Worm (Caenorhabditis elegans) whole organism, late embryonic: Measurements from ENCODE around the gene Y14H12B.1.

Experiments used
- C08G9.2 ChIP-seq: sonication (generic microtip); optimal IDR thresholded peaks from 2 replicates; lab custom pipeline; 2016; ENCODE audit warnings: mild to moderate bottlenecking, missing genetic modification characterization, moderate library complexity, missing compliant biosample characterization
- C38D4.7 ChIP-seq: fragments of 200-800 bp; sonication (Bioruptor generic); optimal IDR thresholded peaks from 2 replicates; lab custom pipeline; 2018; ENCODE audit warnings: mild to moderate bottlenecking, missing genetic modification characterization, moderate library complexity, missing compliant biosample characterization
- F13H6.1 ChIP-seq: sonication (generic microtip); optimal IDR thresholded peaks from 2 replicates; lab custom pipeline; 2016; ENCODE audit warnings: missing genetic modification characterization, missing compliant biosample characterization
- K09A11.1 ChIP-seq: sonication (generic microtip); optimal IDR thresholded peaks from 2 replicates; lab custom pipeline; 2017; ENCODE audit warnings: antibody characterized with exemption, mild to moderate bottlenecking, missing genetic modification characterization, missing compliant biosample characterization; ENCODE audit not compliant: insufficient read depth
- Y22D7AL.16 ChIP-seq: sonication (generic microtip); optimal IDR thresholded peaks from 2 replicates; lab custom pipeline; 2016; ENCODE audit warnings: missing genetic modification characterization, missing compliant biosample characterization
- ahr-1 ChIP-seq: sonication (generic microtip); optimal IDR thresholded peaks from 2 replicates; lab custom pipeline; 2016; ENCODE audit warnings: missing genetic modification characterization, missing compliant biosample characterization
- ama-1 ChIP-seq: fragments of 150-350 bp; optimal IDR thresholded peaks from 2 replicates; lab custom pipeline; 2014
- ceh-14 ChIP-seq: sonication (generic microtip); optimal IDR thresholded peaks from 2 replicates; lab custom pipeline; 2016; ENCODE audit warnings: missing genotype, missing genetic modification characterization, missing compliant biosample characterization
- ceh-18 ChIP-seq: sonication (generic microtip); optimal IDR thresholded peaks from 2 replicates; lab custom pipeline; 2016; ENCODE audit warnings: missing genetic modification characterization, missing compliant biosample characterization
- ceh-22 ChIP-seq: sonication (generic microtip); optimal IDR thresholded peaks from 2 replicates; lab custom pipeline; 2017; ENCODE audit warnings: missing biosample characterization, missing genetic modification characterization
- ceh-24 ChIP-seq: sonication (generic microtip); optimal IDR thresholded peaks from 2 replicates; lab custom pipeline; 2016; ENCODE audit warnings: mild to moderate bottlenecking, missing genetic modification characterization, missing compliant biosample characterization
- ceh-31 ChIP-seq: sonication (generic microtip); optimal IDR thresholded peaks from 2 replicates; lab custom pipeline; 2016; ENCODE audit warnings: missing genetic modification characterization, missing compliant biosample characterization
- ceh-34 ChIP-seq: sonication (generic microtip); optimal IDR thresholded peaks from 2 replicates; lab custom pipeline; 2016; ENCODE audit warnings: mild to moderate bottlenecking, missing genetic modification characterization, missing compliant biosample characterization
- ceh-45 ChIP-seq: fragments of 200-800 bp; sonication (Bioruptor generic); IDR thresholded peaks from 2 replicates; pipeline ENCODE4 v1.3.6; 2022; ENCODE audit warnings: missing genetic modification reagents, missing genetic modification characterization, missing compliant biosample characterization
- ceh-9 ChIP-seq: sonication (generic microtip); optimal IDR thresholded peaks from 2 replicates; lab custom pipeline; 2016; ENCODE audit warnings: mild to moderate bottlenecking, missing genetic modification characterization, inconsistent platforms, missing compliant biosample characterization
- dve-1 ChIP-seq: sonication (generic microtip); optimal IDR thresholded peaks from 2 replicates; lab custom pipeline; 2017; ENCODE audit warnings: antibody characterized with exemption, mild to moderate bottlenecking, missing genetic modification characterization, missing compliant biosample characterization
- ets-4 ChIP-seq: sonication (generic microtip); optimal IDR thresholded peaks from 2 replicates; lab custom pipeline; 2016; ENCODE audit warnings: missing genetic modification characterization, missing compliant biosample characterization
- eyg-1 ChIP-seq: sonication (generic microtip); optimal IDR thresholded peaks from 2 replicates; lab custom pipeline; 2016; ENCODE audit warnings: missing genotype, missing genetic modification characterization, missing compliant biosample characterization
- hlh-6 ChIP-seq: sonication (generic microtip); optimal IDR thresholded peaks from 2 replicates; lab custom pipeline; 2016; ENCODE audit warnings: missing genotype, missing genetic modification characterization, missing compliant biosample characterization
- lim-6 ChIP-seq: sonication (generic microtip); optimal IDR thresholded peaks from 2 replicates; lab custom pipeline; 2016; ENCODE audit warnings: missing genetic modification characterization, missing compliant biosample characterization
- madf-2 ChIP-seq: sonication (generic microtip); optimal IDR thresholded peaks from 2 replicates; lab custom pipeline; 2017; ENCODE audit warnings: missing genetic modification characterization, missing compliant biosample characterization
- mec-3 ChIP-seq: sonication (generic microtip); optimal IDR thresholded peaks from 2 replicates; lab custom pipeline; 2016; ENCODE audit warnings: borderline replicate concordance, missing genetic modification characterization, missing compliant biosample characterization
- nfya-1 ChIP-seq: sonication (generic microtip); optimal IDR thresholded peaks from 2 replicates; lab custom pipeline; 2017; ENCODE audit warnings: missing genetic modification characterization, mild to moderate bottlenecking, missing compliant biosample characterization, antibody characterized with exemption, moderate library complexity
- nhr-232 ChIP-seq: sonication (generic microtip); optimal IDR thresholded peaks from 2 replicates; lab custom pipeline; 2016; ENCODE audit warnings: missing genetic modification characterization, missing compliant biosample characterization
- npax-4 ChIP-seq: sonication (generic microtip); optimal IDR thresholded peaks from 2 replicates; lab custom pipeline; 2016; ENCODE audit warnings: missing genetic modification characterization, missing compliant biosample characterization
- odd-2 ChIP-seq: sonication (generic microtip); optimal IDR thresholded peaks from 2 replicates; lab custom pipeline; 2017; ENCODE audit warnings: antibody characterized with exemption, mild to moderate bottlenecking, missing genetic modification characterization, missing compliant biosample characterization
- pax-1 ChIP-seq: fragments of 150-350 bp; optimal IDR thresholded peaks from 2 replicates; lab custom pipeline; 2014; ENCODE audit warnings: missing biosample characterization, missing genetic modification characterization
- pha-2 ChIP-seq: sonication (generic microtip); optimal IDR thresholded peaks from 2 replicates; lab custom pipeline; 2017; ENCODE audit warnings: mild to moderate bottlenecking, missing genetic modification characterization, missing compliant biosample characterization
- pha-4 ChIP-seq: fragments of 150-350 bp; optimal IDR thresholded peaks from 2 replicates; lab custom pipeline; 2018; ENCODE audit warnings: missing biosample characterization, missing genetic modification reagents, missing genetic modification characterization
- ref-2 ChIP-seq: sonication (generic microtip); optimal IDR thresholded peaks from 2 replicates; lab custom pipeline; 2016; ENCODE audit warnings: missing genetic modification characterization, missing compliant biosample characterization
- sox-4 ChIP-seq: sonication (generic microtip); optimal IDR thresholded peaks from 2 replicates; lab custom pipeline; 2017; ENCODE audit warnings: mild to moderate bottlenecking, missing genetic modification characterization, inconsistent platforms, missing compliant biosample characterization
- syd-9 ChIP-seq: sonication (generic microtip); optimal IDR thresholded peaks from 2 replicates; lab custom pipeline; 2016; ENCODE audit warnings: mild to moderate bottlenecking, missing genetic modification characterization, moderate library complexity, missing compliant biosample characterization
- ttx-3 ChIP-seq: sonication (generic microtip); optimal IDR thresholded peaks from 2 replicates; lab custom pipeline; 2016; ENCODE audit warnings: missing genetic modification reagents, missing genetic modification characterization, missing compliant biosample characterization
- unc-42 ChIP-seq: sonication (generic microtip); optimal IDR thresholded peaks from 2 replicates; lab custom pipeline; 2016; ENCODE audit warnings: missing genotype, missing genetic modification characterization, missing compliant biosample characterization

The Y14H12B.1 gene

ce11 chrII:3930478-3931182, 3.6 kb upstream of the Y14H12B.1 start:
- TF ChIP-seq ceh-24 (tag; lab: Kevin White, UChicago) (no peak), ceh-18 (tag; lab: Kevin White, UChicago) (peak; percentile 7), nfya-1 (peak; percentile 99), ceh-34 (tag; lab: Kevin White, UChicago) (peak; percentile 12), ceh-31 (tag; lab: Kevin White, UChicago) (peak; percentile 32)

ce11 chrII:3931230-3931629, 3.0 kb upstream of the Y14H12B.1 start:
- TF ChIP-seq nfya-1 (peak; percentile 97), ahr-1 (tag; lab: Kevin White, UChicago) (no peak)

- no peak for TF ChIP-seq sox-4 (tag; lab: Kevin White, UChicago)
- TF ChIP-seq ceh-45 (GFP tag; lab: Robert Waterston, UW), result no peak
- no peak for TF ChIP-seq unc-42
- TF ChIP-seq pha-2 (tag; lab: Kevin White, UChicago), result no peak
- no peak for TF ChIP-seq odd-2 (tag; lab: Kevin White, UChicago)
- TF ChIP-seq K09A11.1 (tag; lab: Kevin White, UChicago), result no peak
- no peak for TF ChIP-seq hlh-6 (tag; lab: Kevin White, UChicago)
- no peak for TF ChIP-seq ceh-9
- no peak for TF ChIP-seq syd-9 (tag; lab: Kevin White, UChicago)
- TF ChIP-seq ceh-31 (tag; lab: Kevin White, UChicago), result no peak
- TF ChIP-seq ceh-18 (tag; lab: Kevin White, UChicago), result no peak
- TF ChIP-seq pax-1, result no peak
- no peak for TF ChIP-seq eyg-1 (tag; lab: Kevin White, UChicago)
- no peak for TF ChIP-seq npax-4 (tag; lab: Kevin White, UChicago)
- TF ChIP-seq ref-2 (tag; lab: Kevin White, UChicago), result no peak
- TF ChIP-seq ets-4 (tag; lab: Kevin White, UChicago), result no peak
- TF ChIP-seq ahr-1 (tag; lab: Kevin White, UChicago), result no peak
- TF ChIP-seq Y22D7AL.16 (tag; lab: Kevin White, UChicago), result no peak
- TF ChIP-seq pha-4 (tag; lab: Kevin White, UChicago), result no peak
- no peak for TF ChIP-seq nhr-232 (tag; lab: Kevin White, UChicago)
- TF ChIP-seq, all 69 proteins: peak for 0
Observed at ce11 chrII:3931825-3932224, 2.4 kb upstream of the Y14H12B.1 start.

- TF ChIP-seq C08G9.2 (tag; lab: Kevin White, UChicago), result no peak
- TF ChIP-seq ref-2 (tag; lab: Kevin White, UChicago), result no peak
- no peak for TF ChIP-seq ceh-14
- TF ChIP-seq madf-2 (tag; lab: Kevin White, UChicago), result no peak
- no peak for TF ChIP-seq ama-1
- no peak for TF ChIP-seq ets-4 (tag; lab: Kevin White, UChicago)
- TF ChIP-seq lim-6 (tag; lab: Kevin White, UChicago), result no peak
- no peak for TF ChIP-seq ceh-34 (tag; lab: Kevin White, UChicago)
- TF ChIP-seq mec-3, result no peak
- no peak for TF ChIP-seq sox-4 (tag; lab: Kevin White, UChicago)
- TF ChIP-seq ceh-22 (tag; lab: Kevin White, UChicago), result no peak
- no peak for TF ChIP-seq ceh-18 (tag; lab: Kevin White, UChicago)
Observed at ce11 chrII:3933640-3934039, 607 bp upstream of the Y14H12B.1 start, which contains the start of gene Y14H12B.2. TSS of gene Y14H12B.2 (minus strand) at chrII:3933740.

- TF ChIP-seq ttx-3 (tag; lab: Kevin White, UChicago), result no peak
- TF ChIP-seq dve-1 (tag; lab: Kevin White, UChicago), result no peak
- TF ChIP-seq ahr-1 (tag; lab: Kevin White, UChicago), result no peak
- TF ChIP-seq ceh-45 (GFP tag; lab: Robert Waterston, UW), result no peak
- TF ChIP-seq F13H6.1, result no peak
- no peak for TF ChIP-seq C38D4.7 (GFP tag; lab: Kevin White, UChicago)
Observed at ce11 chrII:3935098-3935497, 851 bp downstream of the Y14H12B.1 start.
